Worm (Caenorhabditis elegans) whole organism, L3 larva: Measurements from ENCODE around the gene C18D4.6.

Experiments
- egl-27 ChIP-seq: sonication (generic microtip); optimal IDR thresholded peaks from 4 replicates; lab custom pipeline; 2017; ENCODE audit warnings: missing biosample characterization, missing genetic modification reagents, missing genetic modification characterization
- skn-1 ChIP-seq: fragments of 150-350 bp; optimal IDR thresholded peaks from 2 replicates; lab custom pipeline; 2014; ENCODE audit warnings: missing biosample characterization, missing genetic modification characterization

DNA sequence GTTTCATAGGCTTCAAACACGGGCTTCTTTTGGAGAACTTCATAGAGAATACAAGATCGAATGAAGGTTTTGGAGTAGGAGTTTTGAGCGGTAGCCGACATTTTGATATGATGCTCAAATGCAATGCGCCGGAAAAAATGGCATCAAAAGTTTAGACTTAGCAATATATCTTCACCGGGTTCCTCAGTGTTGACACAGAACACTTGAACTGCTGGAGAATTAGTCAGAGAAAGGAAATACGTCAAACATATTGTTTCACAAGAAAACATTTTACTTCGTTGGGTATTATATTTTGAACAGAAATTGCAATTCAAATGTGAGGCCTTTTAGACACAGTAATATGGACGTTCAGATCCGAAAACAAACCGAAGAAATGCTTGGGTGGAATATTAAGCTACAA is 20.2 kb upstream of the C18D4.6 start, which contains the start of gene fbxa-174:
- TF ChIP-seq egl-27 (no peak), skn-1 (tag; lab: Kevin White, UChicago) (no peak)
